Fruit fly (Drosophila melanogaster): ENCODE data around the gene CG32081.

CG32081 gene

dm6 chr3L:11010410-11010827 is 17.0 kb upstream of the CG32081 start (continued):
- no peak for TF ChIP-seq Sry-δ (GFP tag; optimal IDR thresholded peaks at IDR 0.05)
- TF ChIP-seq Opbp (GFP tag; IDR thresholded peaks at IDR 0.05; ENCODE audit: partially characterized antibody): peak; percentile 65; the same call in 2 of the 3 replicates
- no peak for TF ChIP-seq Optix (GFP tag; IDR thresholded peaks at IDR 0.05)
- peak; percentile 61 for TF ChIP-seq CG1832 (GFP tag; optimal IDR thresholded peaks at IDR 0.05)
- TF ChIP-seq CG42726 (GFP tag; IDR thresholded peaks at IDR 0.05; ENCODE audit: partially characterized antibody): peak; percentile 20; the same call in 1 of the 2 replicates
- TF ChIP-seq kni (GFP tag; optimal IDR thresholded peaks at IDR 0.05): peak; percentile 83
- TF ChIP-seq Bdp1 (GFP tag; optimal IDR thresholded peaks at IDR 0.05): no peak
- TF ChIP-seq ewg (GFP tag; optimal IDR thresholded peaks at IDR 0.05): peak; percentile 25
- peak; percentile 54; the same call in 1 of the 2 replicates for TF ChIP-seq CG13287 (GFP tag; IDR thresholded peaks at IDR 0.05; ENCODE audit: partially characterized antibody)
- peak; percentile 69 for TF ChIP-seq CG3163 (GFP tag; optimal IDR thresholded peaks at IDR 0.05)
- no peak for TF ChIP-seq CG10274 (GFP tag; optimal IDR thresholded peaks at IDR 0.05)
- peak; percentile 98 for TF ChIP-seq Nf-YB (GFP tag; optimal IDR thresholded peaks at IDR 0.05)
- no peak for TF ChIP-seq CG12659 (GFP tag; optimal IDR thresholded peaks at IDR 0.05)
- 0 out of 2 replicates have a peak, but pooled peaks have one; percentile 24 for TF ChIP-seq CG8765 (GFP tag; IDR thresholded peaks at IDR 0.05)
- TF ChIP-seq nau (GFP tag; optimal IDR thresholded peaks at IDR 0.05): peak; percentile 1
- peak; percentile 34 for TF ChIP-seq CG17385 (GFP tag; optimal IDR thresholded peaks at IDR 0.05)
- TF ChIP-seq sob (GFP tag; IDR thresholded peaks at IDR 0.05): peak; percentile 55
- TF ChIP-seq CG31388 (GFP tag; optimal IDR thresholded peaks at IDR 0.05): no peak
- TF ChIP-seq croc (GFP tag; conservative IDR thresholded peaks at IDR 0.05): no peak
- TF ChIP-seq hkb (optimal IDR thresholded peaks at IDR 0.05): no peak
- peak; percentile 19; the same call in 1 of the 2 replicates for TF ChIP-seq hkb (GFP tag; IDR thresholded peaks at IDR 0.05)
- peak; percentile 8 for TF ChIP-seq kah (GFP tag; optimal IDR thresholded peaks at IDR 0.05)
- peak; percentile 91 for TF ChIP-seq sd (tag; optimal IDR thresholded peaks at IDR 0.05)
- TF ChIP-seq Nf-YC (tag; optimal IDR thresholded peaks at IDR 0.05): peak; percentile 98
- TF ChIP-seq HmgD (GFP tag; optimal IDR thresholded peaks at IDR 0.05): peak; percentile 60
- peak in 1 of 2 experiments; percentile 96 for TF ChIP-seq bsh (GFP tag; optimal IDR thresholded peaks at IDR 0.05)
- no peak for TF ChIP-seq Hr39 (optimal IDR thresholded peaks at IDR 0.05)
- peak; percentile 3 for TF ChIP-seq oc (tag; optimal IDR thresholded peaks at IDR 0.05)
- peak; percentile 100 for TF ChIP-seq nerfin-1 (tag; optimal IDR thresholded peaks at IDR 0.05)
- TF ChIP-seq CG2678 (tag; optimal IDR thresholded peaks at IDR 0.05): peak; percentile 11
- TF ChIP-seq Stat92E (GFP tag; optimal IDR thresholded peaks at IDR 0.05): peak in 1 of 3 experiments; percentile 8
- TF ChIP-seq ci (GFP tag; IDR thresholded peaks at IDR 0.05): peak; percentile 80
- TF ChIP-seq vnd (GFP tag; IDR thresholded peaks at IDR 0.05; ENCODE audit: partially characterized antibody): 0 out of 3 replicates have a peak, but pooled peaks have one; percentile 45
- TF ChIP-seq chm (GFP tag; IDR thresholded peaks at IDR 0.05): no peak
- peak; percentile 49 for TF ChIP-seq ac (GFP tag; optimal IDR thresholded peaks at IDR 0.05)
- TF ChIP-seq CG34422 (GFP tag; IDR thresholded peaks at IDR 0.05): peak; percentile 75; the same call in 1 of the 3 replicates
- peak; percentile 78 for TF ChIP-seq nmo (GFP tag; optimal IDR thresholded peaks at IDR 0.05)
- TF ChIP-seq CG4360 (GFP tag; IDR thresholded peaks at IDR 0.05): peak; percentile 80
- TF ChIP-seq sr (GFP tag; IDR thresholded peaks at IDR 0.05): peak; percentile 82
- no peak for TF ChIP-seq pan (optimal IDR thresholded peaks at IDR 0.05)
- TF ChIP-seq pan (GFP tag; optimal IDR thresholded peaks at IDR 0.05 in 1 of 2, IDR thresholded peaks at IDR 0.05 in 1 of 2): peak in 1 of 2 experiments; percentile 48
- TF ChIP-seq CG6175 (GFP tag; IDR thresholded peaks at IDR 0.05): 0 out of 3 replicates have a peak, but pooled peaks have one; percentile 19
- peak; percentile 62; the same call in 2 of the 3 replicates for TF ChIP-seq CG6791 (GFP tag; IDR thresholded peaks at IDR 0.05; ENCODE audit: partially characterized antibody)
- TF ChIP-seq CG5245 (GFP tag; optimal IDR thresholded peaks at IDR 0.05): no peak
- TF ChIP-seq Eip74EF (GFP tag; optimal IDR thresholded peaks at IDR 0.05): peak in 1 of 2 experiments; percentile 76
- peak; percentile 75 for TF ChIP-seq Jarid2 (GFP tag; optimal IDR thresholded peaks at IDR 0.05)
- TF ChIP-seq HmgZ (tag; optimal IDR thresholded peaks at IDR 0.05): peak; percentile 48
- TF ChIP-seq z (GFP tag; IDR thresholded peaks at IDR 0.05): peak; percentile 70; the same call in 2 of the 3 replicates
- peak; percentile 53; the same call in 1 of the 2 replicates for TF ChIP-seq rib (GFP tag; IDR thresholded peaks at IDR 0.05)

Data from whole organism, embryonic.